Worm (Caenorhabditis elegans) whole organism, L3 larva: ENCODE data around the gene pgp-1.

ENCODE experiments used
- R02D3.7 ChIP-seq: fragments of 150-350 bp; optimal IDR thresholded peaks from 2 replicates; lab custom pipeline; 2014; ENCODE audit warnings: missing biosample characterization, missing genetic modification characterization
- aly-2 ChIP-seq: fragments of 150-350 bp; optimal IDR thresholded peaks from 2 replicates; lab custom pipeline; 2014; ENCODE audit warnings: missing biosample characterization, missing genetic modification characterization
- ceh-16 ChIP-seq: sonication (generic microtip); optimal IDR thresholded peaks from 2 replicates; lab custom pipeline; 2017; ENCODE audit warnings: missing biosample characterization, missing genetic modification characterization
- ceh-28 ChIP-seq: fragments of 150-350 bp; optimal IDR thresholded peaks from 2 replicates; lab custom pipeline; 2014; ENCODE audit warnings: missing biosample characterization, missing genetic modification reagents, missing genetic modification characterization
- ceh-82 ChIP-seq: fragments of 150-350 bp; optimal IDR thresholded peaks from 2 replicates; lab custom pipeline; 2014; ENCODE audit warnings: missing biosample characterization, missing genetic modification characterization
- egl-5 ChIP-seq: fragments of 150-350 bp; optimal IDR thresholded peaks from 2 replicates; lab custom pipeline; 2017; ENCODE audit warnings: missing biosample characterization, missing genetic modification reagents, missing genetic modification characterization, inconsistent platforms
- elt-1 ChIP-seq: fragments of 150-350 bp; optimal IDR thresholded peaks from 2 replicates; lab custom pipeline; 2014; ENCODE audit warnings: missing biosample characterization, missing genetic modification characterization
- elt-2 ChIP-seq: sonication (generic microtip); optimal IDR thresholded peaks from 2 replicates; lab custom pipeline; 2016; ENCODE audit warnings: missing genetic modification reagents, mild to moderate bottlenecking, missing genetic modification characterization, missing compliant biosample characterization
- elt-3 ChIP-seq, 3 experiments: fragments of 150-350 bp in 1 of 3; sonication (generic microtip) in 2 of 3; optimal IDR thresholded peaks; 2 replicates in 2 of 3; 4 replicates in 1 of 3; lab custom pipeline; 2014 to 2017; ENCODE audit warnings: missing biosample characterization in 3 of 3, missing genetic modification characterization in 3 of 3
- fkh-10 ChIP-seq: sonication (generic microtip); optimal IDR thresholded peaks from 2 replicates; lab custom pipeline; 2017; ENCODE audit warnings: missing biosample characterization, missing genetic modification reagents, missing genetic modification characterization
- fkh-2 ChIP-seq: fragments of 150-350 bp; optimal IDR thresholded peaks from 2 replicates; lab custom pipeline; 2014; ENCODE audit warnings: missing biosample characterization, missing genetic modification reagents, missing genetic modification characterization
- fos-1 ChIP-seq: fragments of 150-350 bp; optimal IDR thresholded peaks from 2 replicates; lab custom pipeline; 2014; ENCODE audit warnings: missing biosample characterization, missing genetic modification characterization
- hmg-11 ChIP-seq: sonication (generic microtip); optimal IDR thresholded peaks from 2 replicates; lab custom pipeline; 2016; ENCODE audit warnings: missing genetic modification characterization, missing compliant biosample characterization
- jun-1 ChIP-seq: fragments of 150-350 bp; optimal IDR thresholded peaks from 2 replicates; lab custom pipeline; 2014; ENCODE audit warnings: missing biosample characterization, missing genetic modification reagents, missing genetic modification characterization
- lin-15B ChIP-seq: fragments of 150-350 bp; optimal IDR thresholded peaks from 2 replicates; lab custom pipeline; 2014; ENCODE audit warnings: missing biosample characterization, missing genetic modification characterization
- lin-39 ChIP-seq: fragments of 150-350 bp; optimal IDR thresholded peaks from 2 replicates; lab custom pipeline; 2018; ENCODE audit warnings: missing biosample characterization, missing genetic modification reagents, missing genetic modification characterization
- mdl-1 ChIP-seq: fragments of 150-350 bp; optimal IDR thresholded peaks from 2 replicates; lab custom pipeline; 2014; ENCODE audit warnings: missing biosample characterization, missing genetic modification characterization
- nfya-1 ChIP-seq: sonication (generic microtip); optimal IDR thresholded peaks from 2 replicates; lab custom pipeline; 2017; ENCODE audit warnings: missing genetic modification characterization, mild to moderate bottlenecking, missing compliant biosample characterization, antibody characterized with exemption, moderate library complexity; ENCODE audit not compliant: insufficient read depth
- nhr-11 ChIP-seq: fragments of 150-350 bp; optimal IDR thresholded peaks from 2 replicates; lab custom pipeline; 2014; ENCODE audit warnings: missing biosample characterization, missing genetic modification characterization
- nhr-23 ChIP-seq: fragments of 150-350 bp; optimal IDR thresholded peaks from 2 replicates; lab custom pipeline; 2014; ENCODE audit warnings: missing biosample characterization, missing genetic modification reagents, missing genetic modification characterization
- nhr-237 ChIP-seq: fragments of 150-350 bp; optimal IDR thresholded peaks from 2 replicates; lab custom pipeline; 2014; ENCODE audit warnings: missing biosample characterization, missing genetic modification characterization
- nhr-25 ChIP-seq: sonication (generic microtip); optimal IDR thresholded peaks from 2 replicates; lab custom pipeline; 2017; ENCODE audit warnings: missing biosample characterization, missing genetic modification characterization
- nhr-28 ChIP-seq: fragments of 150-350 bp; optimal IDR thresholded peaks from 2 replicates; lab custom pipeline; 2014; ENCODE audit warnings: missing biosample characterization, missing genetic modification characterization
- nhr-67 ChIP-seq: fragments of 150-350 bp; optimal IDR thresholded peaks from 2 replicates; lab custom pipeline; 2014; ENCODE audit warnings: missing biosample characterization, missing genetic modification characterization
- nhr-76 ChIP-seq: fragments of 150-350 bp; sonication (generic microtip); optimal IDR thresholded peaks from 5 replicates; lab custom pipeline; 2014; ENCODE audit warnings: missing biosample characterization, missing genetic modification characterization
- nhr-77 ChIP-seq: fragments of 150-350 bp; optimal IDR thresholded peaks from 2 replicates; lab custom pipeline; 2014; ENCODE audit warnings: missing biosample characterization, missing genetic modification characterization
- pha-4 ChIP-seq: fragments of 150-350 bp; optimal IDR thresholded peaks from 2 replicates; lab custom pipeline; 2014; ENCODE audit warnings: missing biosample characterization, missing genetic modification reagents, missing genetic modification characterization
- snpc-4 ChIP-seq: fragments of 150-350 bp; optimal IDR thresholded peaks from 2 replicates; lab custom pipeline; 2014; ENCODE audit warnings: missing biosample characterization, missing genetic modification characterization
- tbx-2 ChIP-seq: sonication (generic microtip); optimal IDR thresholded peaks from 2 replicates; lab custom pipeline; 2016; ENCODE audit warnings: mild to moderate bottlenecking, missing genetic modification characterization, missing compliant biosample characterization
- unc-39 ChIP-seq: sonication (generic microtip); optimal IDR thresholded peaks from 4 replicates; lab custom pipeline; 2017; ENCODE audit warnings: missing biosample characterization, missing genetic modification characterization
- unc-62 ChIP-seq: fragments of 150-350 bp; sonication (generic microtip); optimal IDR thresholded peaks from 4 replicates; lab custom pipeline; 2014; ENCODE audit warnings: missing biosample characterization, missing genetic modification reagents, missing genetic modification characterization
- zag-1 ChIP-seq: fragments of 150-350 bp; optimal IDR thresholded peaks from 2 replicates; lab custom pipeline; 2014; ENCODE audit warnings: missing biosample characterization, missing genetic modification characterization

The pgp-1 gene

ce11 chrIV:12633825-12634224, 34.9 kb upstream of the pgp-1 start:
- peak; percentile 38 for TF ChIP-seq nhr-25 (tag; lab: Kevin White, UChicago)
- no peak for TF ChIP-seq fkh-10
- no peak for TF ChIP-seq snpc-4 (tag; lab: Kevin White, UChicago)
- TF ChIP-seq nhr-11: no peak
- TF ChIP-seq pha-4: peak; percentile 23
- peak; percentile 21 for TF ChIP-seq nfya-1
- peak; percentile 29 for TF ChIP-seq nhr-23 (tag; lab: Kevin White, UChicago)
- no peak for TF ChIP-seq ceh-16 (tag; lab: Kevin White, UChicago)
- TF ChIP-seq nhr-237: no peak
- TF ChIP-seq fkh-2: no peak

ce11 chrIV:12632430-12632829, 33.5 kb upstream of the pgp-1 start:
- TF ChIP-seq nfya-1 (no peak), hmg-11 (tag; lab: Kevin White, UChicago) (peak; percentile 30)
- TF ChIP-seq, all 47 proteins: peak for 1

ce11 chrIV:12630922-12631321, 32.0 kb upstream of the pgp-1 start, which contains the start of gene ark-1:
Gene ark-1, minus strand, starts transcription at chrIV:12631022.
- no peak for TF ChIP-seq tbx-2 (tag; lab: Kevin White, UChicago)
- no peak for TF ChIP-seq ceh-82 (tag; lab: Kevin White, UChicago)

- TF ChIP-seq lin-15B (tag; lab: Kevin White, UChicago) (peak; percentile 44), nfya-1 (peak; percentile 34), pha-4 (peak; percentile 16), lin-39 (tag; lab: Kevin White, UChicago) (peak; percentile 23)
These were observed 22.6 kb upstream of the pgp-1 start for ce11 chrIV:12621483-12622078.

- TF ChIP-seq nhr-11: no peak
- TF ChIP-seq unc-62 (GFP tag; lab: Kevin White, UChicago): no peak
- no peak for TF ChIP-seq nhr-67 (tag; lab: Kevin White, UChicago)
- TF ChIP-seq nhr-76 (tag; lab: Kevin White, UChicago): no peak
- no peak for TF ChIP-seq elt-1
- TF ChIP-seq fos-1 (tag; lab: Kevin White, UChicago): no peak
- no peak for TF ChIP-seq lin-15B (tag; lab: Kevin White, UChicago)
- no peak for TF ChIP-seq ceh-82 (tag; lab: Kevin White, UChicago)
- TF ChIP-seq elt-2 (tag; lab: Kevin White, UChicago): no peak
- no peak for TF ChIP-seq zag-1 (tag; lab: Kevin White, UChicago)
- no peak for TF ChIP-seq elt-3 (tag; optimal IDR thresholded peaks at IDR 0.05; lab: Kevin White, UChicago)
- no peak for TF ChIP-seq jun-1 (tag; lab: Kevin White, UChicago)
- TF ChIP-seq nhr-23 (tag; lab: Kevin White, UChicago): no peak
- no peak for TF ChIP-seq egl-5 (tag; lab: Kevin White, UChicago)
- TF ChIP-seq unc-39 (tag; lab: Kevin White, UChicago): no peak
- TF ChIP-seq pha-4: no peak
These were observed 22.0 kb upstream of the pgp-1 start for ce11 chrIV:12620921-12621320.

- TF ChIP-seq pha-4 (peak; percentile 61), unc-39 (tag; lab: Kevin White, UChicago) (no peak), mdl-1 (tag; lab: Kevin White, UChicago) (no peak), R02D3.7 (tag; lab: Kevin White, UChicago) (no peak), ceh-82 (tag; lab: Kevin White, UChicago) (no peak), aly-2 (tag; lab: Kevin White, UChicago) (no peak), ceh-28 (tag; lab: Kevin White, UChicago) (no peak), elt-2 (tag; lab: Kevin White, UChicago) (peak; percentile 11), egl-5 (tag; lab: Kevin White, UChicago) (no peak), lin-39 (tag; lab: Kevin White, UChicago) (no peak), nhr-77 (tag; lab: Kevin White, UChicago) (no peak), jun-1 (tag; lab: Kevin White, UChicago) (no peak), nhr-28 (tag; lab: Kevin White, UChicago) (no peak), nfya-1 (peak; percentile 0)
These were observed 19.9 kb upstream of the pgp-1 start for ce11 chrIV:12618877-12619276.
